Worm (Caenorhabditis elegans) whole organism, young adult: ENCODE measurements around the gene clec-175.

Experiments
- F39B2.1 ChIP-seq: fragments of 200-800 bp; sonication (Bioruptor generic); IDR thresholded peaks from 2 replicates; pipeline ENCODE4 v1.3.6; 2022; ENCODE audit warnings: missing genetic modification reagents, missing genetic modification characterization, missing compliant biosample characterization
- F55B11.4 ChIP-seq: sonication (generic microtip); optimal IDR thresholded peaks from 2 replicates; lab custom pipeline; 2016; ENCODE audit warnings: missing compliant biosample characterization, missing genetic modification characterization, borderline replicate concordance; ENCODE audit not compliant: insufficient read depth
- Y67H2A.10 ChIP-seq: fragments of 200-800 bp; sonication (Bioruptor generic); conservative IDR thresholded peaks from 2 replicates; pipeline ENCODE4 v1.3.6; 2022; ENCODE audit warnings: missing genetic modification reagents, missing genetic modification characterization, missing compliant biosample characterization
- ama-1 ChIP-seq, 3 experiments: fragments of 150-350 bp in 1 of 3; sonication (generic microtip) in 2 of 3; optimal IDR thresholded peaks; 2 replicates each; lab custom pipeline; 2014 to 2018; ENCODE audit warnings: missing biosample characterization in 2 of 3, missing genetic modification characterization in 2 of 3, missing genetic modification reagents in 2 of 3
- him-1 ChIP-seq: sonication (generic microtip); optimal IDR thresholded peaks from 2 replicates; lab custom pipeline; 2016; ENCODE audit warnings: missing genotype, missing genetic modification reagents, missing genetic modification characterization, missing compliant biosample characterization
- lin-54 ChIP-seq: fragments of 200-800 bp; sonication (Bioruptor generic); optimal IDR thresholded peaks from 2 replicates; lab custom pipeline; 2018; ENCODE audit warnings: mild to moderate bottlenecking, missing genetic modification characterization, missing compliant biosample characterization
- nhr-90 ChIP-seq: sonication (generic microtip); optimal IDR thresholded peaks from 2 replicates; lab custom pipeline; 2016; ENCODE audit warnings: missing genotype, mild to moderate bottlenecking, missing genetic modification characterization, missing compliant biosample characterization
- sea-2 ChIP-seq: fragments of 200-800 bp; sonication (Bioruptor generic); IDR thresholded peaks from 2 replicates; pipeline ENCODE4 v1.3.6; 2022; ENCODE audit warnings: missing genetic modification characterization, missing compliant biosample characterization
- unc-62 ChIP-seq: fragments of 150-350 bp; optimal IDR thresholded peaks from 2 replicates; lab custom pipeline; 2014; ENCODE audit warnings: missing biosample characterization, missing genetic modification reagents, missing genetic modification characterization
- zfh-2 ChIP-seq: fragments of 200-800 bp; sonication (Bioruptor generic); conservative IDR thresholded peaks from 2 replicates; pipeline ENCODE4 v1.3.6; 2022; ENCODE audit warnings: missing genetic modification reagents, missing genetic modification characterization, missing compliant biosample characterization

ce11 chrIV:4413114-4413513 is 9.0 kb upstream of the clec-175 start:
- no peak for TF ChIP-seq Y67H2A.10 (GFP tag; lab: Robert Waterston, UW)
- no peak for TF ChIP-seq F39B2.1
- TF ChIP-seq nhr-90 = no peak
- TF ChIP-seq ama-1 (optimal IDR thresholded peaks at IDR 0.05; lab: Kevin White, UChicago) = no peak
- TF ChIP-seq ama-1 (GFP tag; optimal IDR thresholded peaks at IDR 0.05; lab: Kevin White, UChicago) = no peak
- no peak for TF ChIP-seq him-1 (tag; lab: Kevin White, UChicago)
- 0 out of 2 replicates have a peak, but pooled peaks have one; percentile 35 for TF ChIP-seq zfh-2
- no peak for TF ChIP-seq F55B11.4
- no peak for TF ChIP-seq lin-54 (GFP tag; lab: Kevin White, UChicago)
- TF ChIP-seq sea-2 (GFP tag; lab: Robert Waterston, UW) = no peak
- TF ChIP-seq unc-62 = no peak
